Worm (Caenorhabditis elegans) whole organism, early embryonic: ENCODE results near the gene F36H12.3.
"Not testable (repeated sequence)": the region's sequence is repeated elsewhere in the genome, so short reads cannot be mapped to it uniquely, and the experiment has no call there.

ENCODE experiments used
- B0310.2 ChIP-seq: sonication (generic microtip); optimal IDR thresholded peaks from 2 replicates; lab custom pipeline; 2016; ENCODE audit warnings: mild to moderate bottlenecking, missing genetic modification characterization, missing compliant biosample characterization
- F13C5.2 ChIP-seq: sonication (generic microtip); optimal IDR thresholded peaks from 2 replicates; lab custom pipeline; 2017; ENCODE audit warnings: mild to moderate bottlenecking, missing genetic modification characterization, inconsistent platforms, missing compliant biosample characterization
- aly-1 ChIP-seq: sonication (generic microtip); optimal IDR thresholded peaks from 2 replicates; lab custom pipeline; 2016; ENCODE audit warnings: missing genetic modification characterization, missing compliant biosample characterization
- ama-1 ChIP-seq: fragments of 150-350 bp; optimal IDR thresholded peaks from 2 replicates; lab custom pipeline; 2014
- ceh-13 ChIP-seq: fragments of 200-800 bp; sonication (Bioruptor generic); optimal IDR thresholded peaks from 2 replicates; lab custom pipeline; 2018; ENCODE audit warnings: mild to moderate bottlenecking, missing genetic modification characterization, missing compliant biosample characterization
- ceh-36 ChIP-seq: sonication (generic microtip); optimal IDR thresholded peaks from 2 replicates; lab custom pipeline; 2016; ENCODE audit warnings: missing genetic modification characterization, inconsistent platforms, missing compliant biosample characterization
- ets-7 ChIP-seq: sonication (generic microtip); optimal IDR thresholded peaks from 2 replicates; lab custom pipeline; 2016; ENCODE audit warnings: missing genotype, missing genetic modification characterization, missing compliant biosample characterization
- flt-1 ChIP-seq: fragments of 200-800 bp; sonication (Bioruptor generic); IDR thresholded peaks from 2 replicates; pipeline ENCODE4 v1.3.6; 2022; ENCODE audit warnings: missing genetic modification characterization, missing compliant biosample characterization
- hmbx-1 ChIP-seq: sonication (generic microtip); optimal IDR thresholded peaks from 2 replicates; lab custom pipeline; 2016; ENCODE audit warnings: mild to moderate bottlenecking, missing genetic modification characterization, missing compliant biosample characterization
- hmg-4 ChIP-seq: fragments of 200-800 bp; sonication (Bioruptor generic); optimal IDR thresholded peaks from 2 replicates; lab custom pipeline; 2018; ENCODE audit warnings: mild to moderate bottlenecking, missing genetic modification characterization, missing compliant biosample characterization
- hnd-1 ChIP-seq: sonication (generic microtip); optimal IDR thresholded peaks from 2 replicates; lab custom pipeline; 2016; ENCODE audit warnings: missing genetic modification characterization, missing compliant biosample characterization
- pes-1 ChIP-seq: fragments of 200-800 bp; sonication (Bioruptor generic); IDR thresholded peaks from 2 replicates; pipeline ENCODE4 v1.3.6; 2022; ENCODE audit warnings: missing genetic modification reagents, missing genetic modification characterization, missing compliant biosample characterization
- scrt-1 ChIP-seq: fragments of 200-800 bp; sonication (Bioruptor generic); IDR thresholded peaks from 2 replicates; pipeline ENCODE4 v1.3.6; 2022; ENCODE audit warnings: missing genetic modification characterization, missing compliant biosample characterization
- sea-1 ChIP-seq: fragments of 200-800 bp; sonication (Bioruptor generic); conservative IDR thresholded peaks from 2 replicates; pipeline ENCODE4 v1.3.6; 2022; ENCODE audit warnings: missing genetic modification characterization, missing compliant biosample characterization
- tbx-11 ChIP-seq: fragments of 200-800 bp; sonication (Bioruptor generic); IDR thresholded peaks from 2 replicates; pipeline ENCODE4 v1.3.6; 2022; ENCODE audit warnings: missing genetic modification characterization, missing compliant biosample characterization
- tbx-37 ChIP-seq: fragments of 200-800 bp; sonication (Bioruptor generic); conservative IDR thresholded peaks from 2 replicates; pipeline ENCODE4 v1.3.6; 2022; ENCODE audit warnings: missing genetic modification reagents, missing genetic modification characterization, missing compliant biosample characterization
- tra-4 ChIP-seq: sonication (generic microtip); optimal IDR thresholded peaks from 2 replicates; lab custom pipeline; 2017; ENCODE audit warnings: missing genetic modification characterization, missing compliant biosample characterization

Gene F36H12.3

DNA sequence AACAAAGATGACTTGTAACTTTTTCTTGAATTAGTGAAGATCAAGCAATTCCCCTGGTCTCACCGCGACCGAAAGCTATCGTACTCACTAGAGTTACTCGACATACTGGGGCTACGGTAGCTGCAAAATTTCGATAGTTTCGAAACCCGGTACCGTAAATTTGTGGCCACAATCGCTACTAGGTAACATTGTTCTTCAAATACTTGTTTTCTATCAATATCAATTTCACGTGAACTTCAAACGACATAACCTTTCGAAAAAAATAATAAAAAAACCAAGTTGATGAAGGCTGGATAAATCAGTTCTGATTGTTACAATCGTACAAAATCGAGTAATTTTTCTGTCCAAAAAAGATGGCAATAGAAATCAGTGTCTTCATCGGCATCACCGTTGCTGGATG lies at the start of gene F36H12.3:
Gene F36H12.3, plus strand, starts transcription at position 301 of the 400 bp plus-strand sequence.
- no peak for TF ChIP-seq pes-1 (GFP tag; lab: Robert Waterston, UW)
- no peak for TF ChIP-seq hmg-4

DNA sequence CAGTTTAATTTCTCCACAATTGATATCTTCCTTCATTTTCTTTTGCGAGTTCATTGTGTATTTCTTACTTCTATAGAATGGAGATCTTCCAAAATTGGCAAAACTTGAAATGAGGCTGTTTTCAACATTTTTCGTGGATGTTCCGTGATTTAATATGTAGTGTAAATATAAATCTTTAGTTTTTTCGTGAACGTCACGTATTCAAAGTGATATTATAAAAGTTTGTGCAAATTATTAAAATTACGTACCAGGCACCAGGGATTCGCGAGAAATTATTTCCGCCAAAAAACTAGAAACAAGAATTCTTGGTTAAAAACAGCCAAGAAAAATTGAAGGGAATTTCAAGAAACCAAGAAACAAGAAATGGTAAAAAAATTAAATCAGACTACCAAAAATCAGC lies 48.4 kb upstream of the F36H12.3 start, which contains the start of gene Y59E9AL.8:
Gene Y59E9AL.8, minus strand, starts transcription at position 101 of the 400 bp plus-strand sequence.
- TF ChIP-seq ceh-13 (GFP tag; lab: Kevin White, UChicago) (no peak), sea-1 (GFP tag; lab: Robert Waterston, UW) (no peak), ama-1 (no peak), ceh-36 (tag; lab: Kevin White, UChicago) (no peak), B0310.2 (tag; lab: Kevin White, UChicago) (no peak), tra-4 (tag; lab: Kevin White, UChicago) (no peak)

DNA sequence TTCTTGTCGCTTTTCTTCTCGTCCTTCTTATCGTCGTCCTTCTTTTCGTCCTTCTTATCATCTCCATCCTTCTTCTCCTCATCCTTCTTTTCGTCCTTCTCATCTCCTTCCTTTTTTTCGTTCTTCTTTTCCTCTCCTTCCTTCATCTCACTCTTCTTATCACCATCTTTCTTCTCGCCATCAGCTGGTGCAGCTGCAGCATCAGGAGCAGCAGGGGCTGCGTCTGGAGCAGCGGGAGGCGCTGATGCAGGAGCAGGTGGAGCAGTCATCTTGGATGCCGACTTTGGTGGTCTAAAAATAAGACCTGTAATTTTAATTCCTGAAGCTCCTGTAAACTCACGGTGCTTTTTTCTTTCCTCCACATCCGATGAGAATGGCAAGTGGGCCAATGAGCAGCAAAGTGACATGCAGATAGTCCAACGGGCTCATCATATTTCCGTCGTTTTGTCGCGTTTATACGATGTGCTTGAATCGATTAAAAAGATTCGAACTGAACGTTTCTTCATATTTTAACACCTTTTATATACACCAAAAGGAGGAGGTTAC lies 47.3 kb upstream of the F36H12.3 start, which contains the start of gene cylc-1:
Gene cylc-1, minus strand, starts transcription at position 496 of the 546 bp plus-strand sequence.
- not testable (repeated sequence) for TF ChIP-seq ceh-36 (tag; lab: Kevin White, UChicago); ets-7; hnd-1 (tag; lab: Kevin White, UChicago)

DNA sequence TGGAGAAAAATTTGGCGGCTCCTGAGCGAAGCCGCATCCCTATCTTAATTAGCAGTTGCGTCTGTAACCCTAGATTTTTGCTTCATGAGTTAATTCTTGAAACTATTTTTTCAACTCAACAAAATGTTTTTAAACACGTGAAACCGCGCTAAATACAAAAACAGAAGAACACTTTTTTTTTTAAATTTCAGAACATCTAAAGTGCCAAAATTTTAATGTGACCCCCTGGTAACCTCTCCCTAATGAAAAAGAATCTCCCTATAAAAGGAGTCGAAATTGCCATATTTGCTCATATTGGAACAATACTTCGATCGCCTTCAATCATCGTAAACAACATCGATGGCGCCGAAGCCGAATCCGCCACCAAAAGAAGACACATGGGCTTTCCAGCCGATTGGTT lies 46.1 kb upstream of the F36H12.3 start, which contains the start of gene nsph-4.1:
Gene nsph-4.1, plus strand, starts transcription at position 301 of the 400 bp plus-strand sequence.
- TF ChIP-seq aly-1 (tag; lab: Kevin White, UChicago); pes-1 (GFP tag; lab: Robert Waterston, UW); sea-1 (GFP tag; lab: Robert Waterston, UW): not testable (repeated sequence)

DNA sequence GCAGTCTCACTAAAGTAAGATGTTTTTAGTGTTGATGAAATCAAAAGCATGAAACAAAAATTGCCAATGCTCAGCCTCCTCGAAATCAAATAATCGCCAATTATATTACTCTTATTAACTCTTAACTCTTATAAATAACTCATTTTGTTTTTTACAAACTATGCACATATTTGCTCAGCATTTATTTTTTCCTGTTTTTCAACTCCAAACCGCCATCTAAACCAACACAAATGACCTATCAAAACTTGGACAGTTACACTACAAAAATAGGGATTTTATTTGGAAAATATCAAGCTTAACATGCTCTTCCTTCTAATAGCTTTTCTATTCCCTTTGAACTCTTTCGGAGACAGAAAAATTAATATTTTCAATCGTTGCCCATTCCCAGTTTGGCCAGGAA lies 44.0 kb upstream of the F36H12.3 start, which contains the start of gene thn-6:
Gene thn-6, plus strand, starts transcription at position 301 of the 400 bp plus-strand sequence.
- TF ChIP-seq aly-1 (tag; lab: Kevin White, UChicago) (no peak), tbx-11 (GFP tag; lab: Robert Waterston, UW) (no peak), ama-1 (no peak), ceh-36 (tag; lab: Kevin White, UChicago) (no peak), F13C5.2 (no peak), pes-1 (GFP tag; lab: Robert Waterston, UW) (no peak), flt-1 (GFP tag; lab: Robert Waterston, UW) (no peak), hnd-1 (tag; lab: Kevin White, UChicago) (no peak), hmg-4 (no peak), ets-7 (no peak)

DNA sequence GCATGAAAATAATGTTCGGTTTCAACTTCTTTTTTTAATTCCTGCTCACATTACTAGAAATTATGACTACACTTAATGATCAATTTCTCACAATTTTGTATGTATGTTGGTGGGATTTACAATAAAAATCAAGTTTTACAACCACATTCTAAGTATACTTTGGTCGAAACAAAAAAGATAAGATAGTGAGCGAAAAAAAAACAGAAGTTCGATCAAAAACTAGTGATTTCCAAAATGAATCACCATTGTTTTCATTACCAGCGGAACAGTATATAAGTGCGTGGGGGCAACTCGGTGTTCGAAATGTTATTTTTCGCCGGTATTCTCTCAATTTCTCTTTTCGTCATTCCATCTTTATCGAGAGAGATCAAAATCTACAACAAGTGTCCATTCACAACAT lies 42.1 kb upstream of the F36H12.3 start, which contains the start of gene thn-5:
Gene thn-5, plus strand, starts transcription at position 301 of the 400 bp plus-strand sequence.
- no peak for TF ChIP-seq ceh-36 (tag; lab: Kevin White, UChicago)
- TF ChIP-seq scrt-1: no peak
- TF ChIP-seq B0310.2 (tag; lab: Kevin White, UChicago): no peak
- TF ChIP-seq hmg-4: no peak
- TF ChIP-seq ets-7: no peak
- TF ChIP-seq tbx-11 (GFP tag; lab: Robert Waterston, UW): no peak
- TF ChIP-seq hmbx-1: no peak
- TF ChIP-seq flt-1 (GFP tag; lab: Robert Waterston, UW): no peak
- TF ChIP-seq tbx-37 (GFP tag; lab: Robert Waterston, UW): no peak
- no peak for TF ChIP-seq sea-1 (GFP tag; lab: Robert Waterston, UW)
- no peak for TF ChIP-seq ceh-13 (GFP tag; lab: Kevin White, UChicago)
- no peak for TF ChIP-seq aly-1 (tag; lab: Kevin White, UChicago)
- TF ChIP-seq pes-1 (GFP tag; lab: Robert Waterston, UW): no peak
- TF ChIP-seq tra-4 (tag; lab: Kevin White, UChicago): no peak
- TF ChIP-seq ama-1: no peak
- no peak for TF ChIP-seq F13C5.2
- TF ChIP-seq hnd-1 (tag; lab: Kevin White, UChicago): no peak

DNA sequence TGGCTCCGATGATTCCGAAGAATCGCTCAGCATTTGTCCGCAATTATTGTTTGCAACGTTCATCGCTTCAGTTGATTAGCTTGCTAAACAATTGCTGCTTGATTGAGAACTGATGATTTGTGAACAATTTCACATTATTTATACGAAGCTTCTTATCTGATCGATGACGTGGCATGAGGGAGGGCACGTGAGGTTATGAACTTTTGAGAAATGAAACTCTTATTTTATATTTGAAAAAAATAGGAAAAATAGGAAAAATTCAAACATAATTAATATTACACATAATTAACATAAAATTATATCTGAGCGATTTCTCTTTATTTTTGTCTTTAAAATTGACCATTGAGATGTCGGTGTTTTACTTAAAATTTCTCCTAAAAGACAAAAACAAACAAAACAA lies 17.9 kb upstream of the F36H12.3 start, which contains the start of gene F36H12.10:
Gene F36H12.10, minus strand, starts transcription at position 101 of the 400 bp plus-strand sequence.
- not testable (repeated sequence) for TF ChIP-seq F13C5.2; aly-1 (tag; lab: Kevin White, UChicago); hnd-1 (tag; lab: Kevin White, UChicago)

DNA sequence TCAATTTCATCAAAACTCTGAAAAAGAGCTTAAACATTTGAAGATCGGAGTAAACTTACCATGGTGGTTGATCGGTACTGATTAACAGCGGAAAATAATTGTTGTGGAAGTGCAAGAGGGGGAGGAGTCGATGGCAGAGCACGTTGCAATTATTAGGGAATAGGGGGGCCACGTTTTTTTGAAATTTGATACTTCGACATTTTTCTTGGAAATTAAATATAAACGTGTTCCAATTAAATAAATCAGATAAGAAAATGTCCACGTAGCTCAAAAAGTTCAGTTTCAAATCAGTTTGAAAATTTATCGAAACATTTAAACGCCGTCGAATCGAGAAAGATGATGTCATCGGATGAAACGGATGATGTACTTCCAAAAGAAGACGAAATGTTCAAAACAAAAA lies 15.9 kb upstream of the F36H12.3 start, which contains the start of gene F36H12.9:
Gene F36H12.9, plus strand, starts transcription at position 301 of the 400 bp plus-strand sequence.
- not testable (repeated sequence) for TF ChIP-seq tbx-11 (GFP tag; lab: Robert Waterston, UW); pes-1 (GFP tag; lab: Robert Waterston, UW); ets-7

DNA sequence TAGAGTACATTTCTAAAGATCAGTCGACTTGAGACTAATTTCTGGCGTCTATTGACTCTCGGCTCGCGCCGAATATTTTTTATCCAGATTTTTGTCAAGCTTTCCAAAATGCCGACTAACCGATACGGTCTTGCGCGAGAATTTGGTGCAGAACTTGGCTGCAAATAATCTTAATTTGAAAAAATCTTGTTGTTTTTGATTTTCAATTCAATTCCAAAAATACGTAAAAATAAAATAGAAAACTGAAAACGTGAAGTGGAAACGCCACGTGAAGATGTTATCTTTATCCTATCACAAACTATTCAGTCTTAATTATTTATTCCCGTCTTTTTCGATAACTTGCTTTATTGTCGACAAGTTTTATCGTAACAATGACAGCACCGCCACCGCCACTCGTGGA lies 14.2 kb upstream of the F36H12.3 start, which contains the start of gene ttbk-2.1:
Gene ttbk-2.1, plus strand, starts transcription at position 301 of the 400 bp plus-strand sequence.
- TF ChIP-seq hmbx-1; ama-1; ceh-36 (tag; lab: Kevin White, UChicago): not testable (repeated sequence)
